Fruit fly (Drosophila melanogaster): ENCODE data around the gene hth.

hth gene

dm6 chr3R:10650641-10651318 lies 11.4 kb upstream of the hth start (continued):
- no peak for TF ChIP-seq Ets65A (GFP tag)
- no peak for TF ChIP-seq pfk (GFP tag; optimal IDR thresholded peaks at IDR 0.05)
- TF ChIP-seq mirr (GFP tag; optimal IDR thresholded peaks at IDR 0.05), result no peak
- TF ChIP-seq Dip2 (GFP tag; IDR thresholded peaks at IDR 0.05), result no peak
- TF ChIP-seq Fer2 (tag; optimal IDR thresholded peaks at IDR 0.05), result no peak
- TF ChIP-seq az2 (GFP tag; optimal IDR thresholded peaks at IDR 0.05), result peak; percentile 30
- TF ChIP-seq CG10209 (GFP tag; optimal IDR thresholded peaks at IDR 0.05), result no peak
- no peak for TF ChIP-seq Doc3 (GFP tag; IDR thresholded peaks at IDR 0.05; ENCODE audit: partially characterized antibody)
- peak; percentile 82 for TF ChIP-seq twi (tag; optimal IDR thresholded peaks at IDR 0.05)
- TF ChIP-seq pan (optimal IDR thresholded peaks at IDR 0.05), result no peak
- no peak for TF ChIP-seq pan (GFP tag; optimal IDR thresholded peaks at IDR 0.05 in 1 of 2, IDR thresholded peaks at IDR 0.05 in 1 of 2)
- TF ChIP-seq Ptx1 (GFP tag; IDR thresholded peaks at IDR 0.05), result 0 out of 2 replicates have a peak, but pooled peaks have one; percentile 9
- TF ChIP-seq CG8944 (GFP tag; optimal IDR thresholded peaks at IDR 0.05), result no peak
- TF ChIP-seq Hr3 (GFP tag; optimal IDR thresholded peaks at IDR 0.05), result no peak
- TF ChIP-seq ems (GFP tag; optimal IDR thresholded peaks at IDR 0.05), result no peak
- TF ChIP-seq CG7928 (GFP tag; optimal IDR thresholded peaks at IDR 0.05), result no peak
- no peak for TF ChIP-seq lmd (GFP tag; IDR thresholded peaks at IDR 0.05)
- TF ChIP-seq cato (GFP tag; optimal IDR thresholded peaks at IDR 0.05; ENCODE audit: borderline replicate concordance), result no peak
- peak; percentile 24 for TF ChIP-seq nmo (GFP tag; optimal IDR thresholded peaks at IDR 0.05)
- no peak for TF ChIP-seq HmgD (GFP tag; optimal IDR thresholded peaks at IDR 0.05)
- TF ChIP-seq shn (GFP tag; optimal IDR thresholded peaks at IDR 0.05), result no peak
- TF ChIP-seq run (tag; optimal IDR thresholded peaks at IDR 0.05), result no peak
- no peak for TF ChIP-seq Sry-β (GFP tag; optimal IDR thresholded peaks at IDR 0.05)
- peak; percentile 2 for TF ChIP-seq CoRest (tag; optimal IDR thresholded peaks at IDR 0.05)
- peak; percentile 47; the same call in 1 of the 2 replicates for TF ChIP-seq CG31441 (GFP tag; IDR thresholded peaks at IDR 0.05)
- TF ChIP-seq Blimp-1 (GFP tag; optimal IDR thresholded peaks at IDR 0.05), result peak; percentile 44
- peak; percentile 6 for TF ChIP-seq lab (GFP tag; optimal IDR thresholded peaks at IDR 0.05)
- peak; percentile 70 for TF ChIP-seq zf30C (GFP tag; optimal IDR thresholded peaks at IDR 0.05)
- TF ChIP-seq CG30403 (GFP tag; optimal IDR thresholded peaks at IDR 0.05), result peak; percentile 25
- TF ChIP-seq CG7556 (GFP tag; optimal IDR thresholded peaks at IDR 0.05), result peak; percentile 14
- peak; percentile 12 for TF ChIP-seq fd96Cb (tag; optimal IDR thresholded peaks at IDR 0.05)
- TF ChIP-seq ac (GFP tag; optimal IDR thresholded peaks at IDR 0.05), result peak; percentile 30
- peak; percentile 6 for TF ChIP-seq Xbp1 (GFP tag; optimal IDR thresholded peaks at IDR 0.05)
- TF ChIP-seq unpg (GFP tag; optimal IDR thresholded peaks at IDR 0.05), result peak; percentile 52
- peak; percentile 11 for TF ChIP-seq Sox100B (GFP tag; optimal IDR thresholded peaks at IDR 0.05)
- peak; percentile 6 for TF ChIP-seq Hsf (GFP tag; optimal IDR thresholded peaks at IDR 0.05)
- TF ChIP-seq slou (GFP tag; optimal IDR thresholded peaks at IDR 0.05), result no peak
- peak; percentile 28; the same call in 1 of the 3 replicates for TF ChIP-seq croc (GFP tag; conservative IDR thresholded peaks at IDR 0.05)
- TF ChIP-seq CG17829 (tag; optimal IDR thresholded peaks at IDR 0.05), result peak; percentile 18
- no peak for TF ChIP-seq Rfx (GFP tag; IDR thresholded peaks at IDR 0.05)
- TF ChIP-seq CG14441 (GFP tag; IDR thresholded peaks at IDR 0.05), result no peak
- TF ChIP-seq psq (GFP tag; optimal IDR thresholded peaks at IDR 0.05), result no peak
- peak; percentile 12 for TF ChIP-seq tup (GFP tag; optimal IDR thresholded peaks at IDR 0.05)
- no peak for TF ChIP-seq Ravus (GFP tag; IDR thresholded peaks at IDR 0.05)
- TF ChIP-seq lola (GFP tag; optimal IDR thresholded peaks at IDR 0.05), result peak in 1 of 3 experiments; percentile 66
- TF ChIP-seq gem (tag; optimal IDR thresholded peaks at IDR 0.05), result peak; percentile 58
- TF ChIP-seq ash1 (GFP tag; optimal IDR thresholded peaks at IDR 0.05), result no peak
- TF ChIP-seq crol (GFP tag; IDR thresholded peaks at IDR 0.05), result no peak
- peak; percentile 1 for TF ChIP-seq Lhr (GFP tag; optimal IDR thresholded peaks at IDR 0.05)
- peak; percentile 35 for TF ChIP-seq dmrt99B (tag; optimal IDR thresholded peaks at IDR 0.05)

All from whole organism, embryonic.